1 fruit fly cellular context compared by ENCODE assay signal in genomic region chr3R:11626571-11626970, dm6.
A peak's percentile ranks its signal among the peaks of the same experiment; 100 is the strongest.
TF ChIP-seq lines count a peak whose summit lies in the region.

TSS of gene CG6813 (minus strand) at chr3R:11626638.
TSS of gene CG18764 (plus strand) at chr3R:11626889.

TF ChIP-seq in whole organism, embryonic, 481 proteins besides CTCF, POLR2A, EP300 and RAD21 (continued from another document):
- TF ChIP-seq Dref (GFP tag; IDR thresholded peaks at IDR 0.05; lab: Robert Waterston, UW) (peak; percentile 49), CG6791 (GFP tag; IDR thresholded peaks at IDR 0.05; lab: Robert Waterston, UW; ENCODE audit: partially characterized antibody) (0 out of 3 replicates have a peak, but pooled peaks have one; percentile 30), CG34376 (GFP tag; optimal IDR thresholded peaks at IDR 0.05; lab: Kevin White, UChicago) (peak; percentile 14), HmgZ (tag; optimal IDR thresholded peaks at IDR 0.05; lab: Kevin White, UChicago) (no peak), HLH3B (GFP tag; IDR thresholded peaks at IDR 0.05; lab: Robert Waterston, UW) (no peak), CG30020 (tag; optimal IDR thresholded peaks at IDR 0.05; lab: Kevin White, UChicago) (peak; percentile 0), D (optimal IDR thresholded peaks at IDR 0.05; lab: Kevin White, UChicago) (no peak), D (GFP tag; optimal IDR thresholded peaks at IDR 0.05; lab: Kevin White, UChicago) (no peak), CG4617 (GFP tag; optimal IDR thresholded peaks at IDR 0.05; lab: Kevin White, UChicago; ENCODE audit: borderline replicate concordance) (no peak), CG3163 (GFP tag; optimal IDR thresholded peaks at IDR 0.05; lab: Kevin White, UChicago) (no peak), Myb (GFP tag; optimal IDR thresholded peaks at IDR 0.05; lab: Kevin White, UChicago) (peak; percentile 41), Pdp1 (GFP tag; optimal IDR thresholded peaks at IDR 0.05; lab: Kevin White, UChicago) (peak in 1 of 2 experiments; percentile 94), pzg (GFP tag; optimal IDR thresholded peaks at IDR 0.05; lab: Kevin White, UChicago) (peak; percentile 38), ato (GFP tag; IDR thresholded peaks at IDR 0.05; lab: Robert Waterston, UW; ENCODE audit: partially characterized antibody) (0 out of 2 replicates have a peak, but pooled peaks have one; percentile 32), unc-4 (GFP tag; IDR thresholded peaks at IDR 0.05; lab: Robert Waterston, UW; ENCODE audit: partially characterized antibody) (peak; percentile 38; the same call in 1 of the 2 replicates), hbn (GFP tag; IDR thresholded peaks at IDR 0.05; lab: Robert Waterston, UW; ENCODE audit: partially characterized antibody) (peak; percentile 28; the same call in 1 of the 2 replicates), CG1603 (tag; optimal IDR thresholded peaks at IDR 0.05; lab: Kevin White, UChicago) (peak; percentile 34), chinmo (GFP tag; IDR thresholded peaks at IDR 0.05; lab: Robert Waterston, UW; ENCODE audit: partially characterized antibody) (peak; percentile 43; the same call in 1 of the 4 replicates), HLH4C (GFP tag; IDR thresholded peaks at IDR 0.05; lab: Robert Waterston, UW; ENCODE audit: partially characterized antibody) (peak; percentile 41; the same call in 1 of the 3 replicates), CHES-1-like (GFP tag; optimal IDR thresholded peaks at IDR 0.05; lab: Kevin White, UChicago) (no peak), sens (GFP tag; lab: Kevin White, UChicago) (peak; percentile 69), Meics (GFP tag; optimal IDR thresholded peaks at IDR 0.05; lab: Kevin White, UChicago) (no peak), CkIIα-i1 (GFP tag; IDR thresholded peaks at IDR 0.05; lab: Robert Waterston, UW) (no peak), CG14710 (tag; optimal IDR thresholded peaks at IDR 0.05; lab: Kevin White, UChicago) (peak; percentile 52), YL-1 (GFP tag; optimal IDR thresholded peaks at IDR 0.05; lab: Kevin White, UChicago) (peak; percentile 23), stwl (tag; optimal IDR thresholded peaks at IDR 0.05; lab: Kevin White, UChicago) (peak; percentile 59)
